Worm (Caenorhabditis elegans): ENCODE results near the gene C47G2.4.

Gene C47G2.4

ce11 chrII:11290109-11290784, 3.2 kb downstream of the C47G2.4 start, which contains the start of gene C47G2.3:
TSS of gene C47G2.3 (minus strand) at chrII:11290159.
- TF ChIP-seq xbp-1 (tag; optimal IDR thresholded peaks at IDR 0.05) = peak; percentile 31
- TF ChIP-seq Y116A8C.19 (tag; optimal IDR thresholded peaks at IDR 0.05; ENCODE audit: borderline replicate concordance) = no peak
- peak; percentile 55 for TF ChIP-seq nhr-20 (tag; optimal IDR thresholded peaks at IDR 0.05)
- TF ChIP-seq vab-15 (tag; optimal IDR thresholded peaks at IDR 0.05) = no peak
- TF ChIP-seq nhr-19 (GFP tag; conservative IDR thresholded peaks at IDR 0.05) = peak; percentile 52
- peak; percentile 7 for TF ChIP-seq blmp-1 (tag; optimal IDR thresholded peaks at IDR 0.05)
- TF ChIP-seq nhr-47 (tag; optimal IDR thresholded peaks at IDR 0.05) = peak; percentile 60
- TF ChIP-seq ceh-90 (tag; optimal IDR thresholded peaks at IDR 0.05) = peak; percentile 75
- TF ChIP-seq lin-14 (GFP tag; optimal IDR thresholded peaks at IDR 0.05) = peak; percentile 4
- TF ChIP-seq fkh-10 (GFP tag; optimal IDR thresholded peaks at IDR 0.05) = no peak
- TF ChIP-seq nhr-28 (tag; optimal IDR thresholded peaks at IDR 0.05) = peak; percentile 7
- no peak for TF ChIP-seq hpl-2 (GFP tag; optimal IDR thresholded peaks at IDR 0.05)
- peak; percentile 47 for TF ChIP-seq irx-1 (tag; optimal IDR thresholded peaks at IDR 0.05)
- TF ChIP-seq rnt-1 (tag; optimal IDR thresholded peaks at IDR 0.05) = peak; percentile 85
- peak; percentile 60 for TF ChIP-seq lir-3 (tag; optimal IDR thresholded peaks at IDR 0.05; ENCODE audit: poor library complexity)
- peak; percentile 73 for TF ChIP-seq nhr-90 (tag; optimal IDR thresholded peaks at IDR 0.05; ENCODE audit: poor library complexity)
- peak; percentile 87 for TF ChIP-seq unc-130 (tag; optimal IDR thresholded peaks at IDR 0.05)
- peak; percentile 56 for TF ChIP-seq sox-4 (tag; optimal IDR thresholded peaks at IDR 0.05)
- peak; percentile 4 for TF ChIP-seq mep-1 (tag; optimal IDR thresholded peaks at IDR 0.05)
- TF ChIP-seq efl-1 (optimal IDR thresholded peaks at IDR 0.05) = peak; percentile 80 to 88
- TF ChIP-seq efl-1 (GFP tag; optimal IDR thresholded peaks at IDR 0.05 in 1 of 2) = peak; percentile 86 to 99
- TF ChIP-seq hlh-17 (GFP tag; optimal IDR thresholded peaks at IDR 0.05; ENCODE audit: borderline replicate concordance) = no peak
- peak; percentile 30 for TF ChIP-seq skn-1 (tag; optimal IDR thresholded peaks at IDR 0.05)
- peak; percentile 27 for TF ChIP-seq swsn-7 (tag; optimal IDR thresholded peaks at IDR 0.05)
- peak; percentile 59 for TF ChIP-seq dsc-1 (tag; optimal IDR thresholded peaks at IDR 0.05)
- peak; percentile 73 to 86 (median 85) for TF ChIP-seq dpl-1 (GFP tag; optimal IDR thresholded peaks at IDR 0.05)
- no peak for TF ChIP-seq ceh-82 (tag; optimal IDR thresholded peaks at IDR 0.05)
- no peak for TF ChIP-seq C16A3.4 (tag; optimal IDR thresholded peaks at IDR 0.05)
- peak; percentile 41 for TF ChIP-seq lin-39 (tag; optimal IDR thresholded peaks at IDR 0.05)
- no peak for TF ChIP-seq zip-4 (GFP tag; optimal IDR thresholded peaks at IDR 0.05)
- peak; percentile 75 for TF ChIP-seq nhr-85 (tag)
- peak in 1 of 2 experiments; percentile 64 for TF ChIP-seq ztf-11 (tag; optimal IDR thresholded peaks at IDR 0.05)
- TF ChIP-seq tbx-2 (tag; optimal IDR thresholded peaks at IDR 0.05) = peak; percentile 37
- TF ChIP-seq lin-13 (GFP tag; optimal IDR thresholded peaks at IDR 0.05) = no peak
- peak; percentile 26 for TF ChIP-seq elt-2 (tag; optimal IDR thresholded peaks at IDR 0.05)
- TF ChIP-seq grh-1 (GFP tag; IDR thresholded peaks at IDR 0.05) = no peak
- TF ChIP-seq fkh-4 (tag; optimal IDR thresholded peaks at IDR 0.05; ENCODE audit: borderline replicate concordance) = peak; percentile 31
- TF ChIP-seq nhr-71 (tag; optimal IDR thresholded peaks at IDR 0.05) = peak; percentile 66
- TF ChIP-seq egl-13 (tag; optimal IDR thresholded peaks at IDR 0.05) = peak; percentile 46
- peak; percentile 35 to 49 for TF ChIP-seq lsy-2 (tag; optimal IDR thresholded peaks at IDR 0.05)
- TF ChIP-seq lin-35 (GFP tag; optimal IDR thresholded peaks at IDR 0.05) = peak; percentile 54 to 90
- TF ChIP-seq snu-23 (GFP tag; optimal IDR thresholded peaks at IDR 0.05) = peak; percentile 48

- TF ChIP-seq skn-1 (tag; optimal IDR thresholded peaks at IDR 0.05) (no peak), tbx-2 (tag; optimal IDR thresholded peaks at IDR 0.05) (no peak), xbp-1 (tag; optimal IDR thresholded peaks at IDR 0.05) (no peak), efl-1 (optimal IDR thresholded peaks at IDR 0.05) (no peak), efl-1 (GFP tag; optimal IDR thresholded peaks at IDR 0.05 in 1 of 2) (peak in 1 of 2 experiments; percentile 56)
Observed at ce11 chrII:11288148-11288547, 5.3 kb downstream of the C47G2.4 start.
